Fruit fly (Drosophila melanogaster) whole organism, embryonic: ENCODE results near the gene CG34267.

ENCODE experiments used
- ATbp ChIP-seq: fragments of 200-800 bp; sonication (Bioruptor generic); optimal IDR thresholded peaks from 2 replicates; lab custom pipeline; 2017; ENCODE audit warnings: missing biosample characterization, mild to moderate bottlenecking, missing genetic modification characterization, missing genetic modification reagents
- BEAF-32 ChIP-seq: fragments of 200-800 bp; sonication (Bioruptor generic); optimal IDR thresholded peaks from 3 replicates; lab custom pipeline; 2017; ENCODE audit warnings: missing biosample characterization, missing genetic modification characterization, mild to moderate bottlenecking, moderate library complexity, missing genetic modification reagents
- CG11504 ChIP-seq: fragments of 200-800 bp; sonication (Bioruptor generic); optimal IDR thresholded peaks from 3 replicates; lab custom pipeline; 2019; ENCODE audit warnings: missing biosample characterization, mild to moderate bottlenecking, missing genetic modification characterization, moderate library complexity
- CG12155 ChIP-seq: fragments of 200-800 bp; sonication (Bioruptor generic); optimal IDR thresholded peaks from 3 replicates; lab custom pipeline; 2016; ENCODE audit warnings: missing biosample characterization, missing genetic modification characterization
- CG12744 ChIP-seq: fragments of 200-800 bp; sonication (Bioruptor generic); optimal IDR thresholded peaks from 2 replicates; lab custom pipeline; 2016; ENCODE audit warnings: missing biosample characterization, missing genetic modification characterization
- CG12769 ChIP-seq: fragments of 200-800 bp; sonication (Bioruptor generic); optimal IDR thresholded peaks from 2 replicates; lab custom pipeline; 2019; ENCODE audit warnings: missing biosample characterization, mild to moderate bottlenecking, missing genetic modification characterization, moderate library complexity
- CG13624 ChIP-seq: fragments of 200-800 bp; sonication (Bioruptor generic); optimal IDR thresholded peaks from 2 replicates; lab custom pipeline; 2016; ENCODE audit warnings: missing biosample characterization, missing genetic modification characterization
- CG13894 ChIP-seq: fragments of 200-800 bp; sonication (Bioruptor generic); optimal IDR thresholded peaks from 3 replicates; lab custom pipeline; 2018; ENCODE audit warnings: missing biosample characterization, mild to moderate bottlenecking, missing genetic modification characterization, moderate library complexity
- CG16779 ChIP-seq: fragments of 200-800 bp; sonication (Bioruptor generic); IDR thresholded peaks from 2 replicates; pipeline ENCODE4 v1.3.6; 2022; ENCODE audit warnings: missing biosample characterization, missing genetic modification characterization
- CG17328 ChIP-seq: fragments of 200-800 bp; sonication (Bioruptor generic); IDR thresholded peaks from 2 replicates; pipeline ENCODE4 v1.3.6; 2022; ENCODE audit warnings: missing biosample characterization, missing genetic modification characterization
- CG17829 ChIP-seq: fragments of 200-800 bp; optimal IDR thresholded peaks from 2 replicates; lab custom pipeline; 2019; ENCODE audit warnings: missing biosample characterization, mild to moderate bottlenecking, missing genetic modification characterization, moderate library complexity
- CG18764 ChIP-seq: fragments of 200-800 bp; sonication (Bioruptor generic); optimal IDR thresholded peaks from 3 replicates; lab custom pipeline; 2016; ENCODE audit warnings: missing biosample characterization, missing genetic modification characterization
- CG30020 ChIP-seq: fragments of 200-800 bp; optimal IDR thresholded peaks from 2 replicates; lab custom pipeline; 2019; ENCODE audit warnings: missing biosample characterization, mild to moderate bottlenecking, missing genetic modification characterization, moderate library complexity
- CG3065 ChIP-seq: fragments of 200-800 bp; sonication (Bioruptor generic); optimal IDR thresholded peaks from 2 replicates; lab custom pipeline; 2016; ENCODE audit warnings: missing biosample characterization, missing genetic modification characterization
- CG31224 ChIP-seq: fragments of 200-800 bp; sonication (Bioruptor generic); IDR thresholded peaks from 2 replicates; pipeline ENCODE4 v1.3.6; 2022; ENCODE audit warnings: missing biosample characterization, missing genetic modification characterization
- CG32772 ChIP-seq: fragments of 200-800 bp; sonication (Bioruptor generic); IDR thresholded peaks from 2 replicates; pipeline ENCODE4 v1.3.6; 2022; ENCODE audit warnings: missing biosample characterization, missing genetic modification characterization
- CG4282 ChIP-seq: fragments of 200-800 bp; sonication (Bioruptor generic); optimal IDR thresholded peaks from 2 replicates; lab custom pipeline; 2016; ENCODE audit warnings: missing biosample characterization, missing genetic modification characterization
- CG5180 ChIP-seq: fragments of 200-800 bp; sonication (Bioruptor generic); optimal IDR thresholded peaks from 3 replicates; lab custom pipeline; 2017; ENCODE audit warnings: missing biosample characterization, missing genetic modification characterization, mild to moderate bottlenecking, moderate library complexity, missing genetic modification reagents
- CG7786 ChIP-seq: fragments of 200-800 bp; sonication (Bioruptor generic); optimal IDR thresholded peaks from 2 replicates; lab custom pipeline; 2016; ENCODE audit warnings: missing biosample characterization, missing genetic modification characterization
- CG8281 ChIP-seq: fragments of 200-800 bp; sonication (Bioruptor generic); optimal IDR thresholded peaks from 2 replicates; lab custom pipeline; 2018; ENCODE audit warnings: missing biosample characterization, mild to moderate bottlenecking, missing genetic modification characterization, moderate library complexity
- CG9215 ChIP-seq: fragments of 200-800 bp; sonication (Bioruptor generic); IDR thresholded peaks from 2 replicates; pipeline ENCODE4 v1.3.6; 2022; ENCODE audit warnings: missing biosample characterization, missing genetic modification characterization
- CG9797 ChIP-seq: fragments of 200-800 bp; sonication (Bioruptor generic); optimal IDR thresholded peaks from 3 replicates; lab custom pipeline; 2018; ENCODE audit warnings: missing biosample characterization, mild to moderate bottlenecking, missing genetic modification characterization
- CG9817 ChIP-seq: fragments of 200-800 bp; sonication (Bioruptor generic); optimal IDR thresholded peaks from 2 replicates; lab custom pipeline; 2018; ENCODE audit warnings: missing biosample characterization, mild to moderate bottlenecking, missing genetic modification characterization, moderate library complexity
- Dek ChIP-seq: fragments of 200-800 bp; sonication (Bioruptor generic); optimal IDR thresholded peaks from 3 replicates; lab custom pipeline; 2019; ENCODE audit warnings: missing biosample characterization, mild to moderate bottlenecking, missing genetic modification characterization, moderate library complexity
- Dll ChIP-seq: fragments of 200-800 bp; sonication (Bioruptor generic); IDR thresholded peaks from 4 replicates; pipeline ENCODE4 v1.3.6; 2022; ENCODE audit warnings: missing biosample characterization, missing genetic modification characterization; ENCODE audit not compliant: partially characterized antibody
- Drgx ChIP-seq: fragments of 200-800 bp; sonication (Bioruptor generic); IDR thresholded peaks from 2 replicates; pipeline ENCODE4 v1.3.6; 2022; ENCODE audit warnings: missing biosample characterization, missing genetic modification characterization
- Hmr ChIP-seq: fragments of 200-800 bp; sonication (Bioruptor generic); optimal IDR thresholded peaks from 3 replicates; lab custom pipeline; 2017; ENCODE audit warnings: mild to moderate bottlenecking, missing biosample characterization, missing genetic modification reagents, missing genetic modification characterization
- MESR4 ChIP-seq: fragments of 200-800 bp; sonication (Bioruptor generic); optimal IDR thresholded peaks from 2 replicates; lab custom pipeline; 2018; ENCODE audit warnings: missing biosample characterization, mild to moderate bottlenecking, missing genetic modification characterization, moderate library complexity
- MTF-1 ChIP-seq: fragments of 200-800 bp; sonication (Bioruptor generic); optimal IDR thresholded peaks from 2 replicates; lab custom pipeline; 2018; ENCODE audit warnings: missing biosample characterization, mild to moderate bottlenecking, missing genetic modification characterization, borderline replicate concordance
- NFAT ChIP-seq: fragments of 200-800 bp; sonication (Bioruptor generic); IDR thresholded peaks from 2 replicates; pipeline ENCODE4 v1.3.6; 2022; ENCODE audit warnings: missing biosample characterization, missing genetic modification characterization
- Pdp1 ChIP-seq, 2 experiments: fragments of 200-800 bp; sonication (Bioruptor generic); optimal IDR thresholded peaks; 3 replicates each; lab custom pipeline; 2016; ENCODE audit warnings: missing biosample characterization in 2 of 2, missing genetic modification characterization in 2 of 2, mild to moderate bottlenecking in 1 of 2, moderate library complexity in 1 of 2
- Scr ChIP-seq: fragments of 200-800 bp; sonication (Bioruptor generic); IDR thresholded peaks from 2 replicates; pipeline ENCODE4 v1.3.6; 2022; ENCODE audit warnings: missing biosample characterization, missing genetic modification characterization; ENCODE audit not compliant: partially characterized antibody
- Spps ChIP-seq: fragments of 200-800 bp; sonication (Bioruptor generic); optimal IDR thresholded peaks from 2 replicates; lab custom pipeline; 2018; ENCODE audit warnings: missing biosample characterization, mild to moderate bottlenecking, missing genetic modification characterization
- Sry-δ ChIP-seq: fragments of 200-800 bp; sonication (Bioruptor generic); optimal IDR thresholded peaks from 2 replicates; lab custom pipeline; 2016; ENCODE audit warnings: missing biosample characterization, missing genetic modification characterization
- Stat92E ChIP-seq, 3 experiments: fragments of >200 bp in 2 of 3; fragments of 200-800 bp in 1 of 3; sonication (Bioruptor generic) in 1 of 3; optimal IDR thresholded peaks; 2 replicates each; lab custom pipeline; 2017 to 2019; ENCODE audit warnings: missing biosample characterization in 3 of 3, missing genetic modification characterization in 3 of 3, mild to moderate bottlenecking in 1 of 3, moderate library complexity in 1 of 3
- abd-A ChIP-seq: fragments of 200-800 bp; sonication (Bioruptor generic); optimal IDR thresholded peaks from 3 replicates; lab custom pipeline; 2019; ENCODE audit warnings: missing biosample characterization, mild to moderate bottlenecking, missing genetic modification characterization, moderate library complexity
- dati ChIP-seq: fragments of 200-800 bp; sonication (Bioruptor generic); IDR thresholded peaks from 2 replicates; pipeline ENCODE4 v1.3.6; 2022; ENCODE audit warnings: missing biosample characterization, missing genetic modification characterization
- ken ChIP-seq: fragments of 200-800 bp; sonication (Bioruptor generic); IDR thresholded peaks from 3 replicates; pipeline ENCODE4 v1.3.6; 2022; ENCODE audit warnings: missing biosample characterization, missing genetic modification characterization
- lmd ChIP-seq: fragments of 200-800 bp; sonication (Bioruptor generic); IDR thresholded peaks from 2 replicates; pipeline ENCODE4 v1.3.6; 2022; ENCODE audit warnings: missing biosample characterization, missing genetic modification characterization
- mirr ChIP-seq: fragments of 200-800 bp; sonication (Bioruptor generic); optimal IDR thresholded peaks from 3 replicates; lab custom pipeline; 2018; ENCODE audit warnings: missing biosample characterization, mild to moderate bottlenecking, missing genetic modification characterization
- oc ChIP-seq: fragments of 200-800 bp; sonication (Bioruptor generic); optimal IDR thresholded peaks from 2 replicates; lab custom pipeline; 2018; ENCODE audit warnings: missing biosample characterization, mild to moderate bottlenecking, missing genetic modification characterization, moderate library complexity
- peb ChIP-seq: fragments of 200-800 bp; sonication (Bioruptor generic); IDR thresholded peaks from 2 replicates; pipeline ENCODE4 v1.3.6; 2022; ENCODE audit warnings: missing biosample characterization, missing genetic modification characterization
- salm ChIP-seq: fragments of 200-800 bp; sonication (Bioruptor generic); optimal IDR thresholded peaks from 2 replicates; lab custom pipeline; 2018; ENCODE audit warnings: missing biosample characterization, mild to moderate bottlenecking, missing genetic modification characterization
- schlank ChIP-seq: fragments of 200-800 bp; sonication (Bioruptor generic); optimal IDR thresholded peaks from 2 replicates; lab custom pipeline; 2018; ENCODE audit warnings: missing biosample characterization, mild to moderate bottlenecking, missing genetic modification characterization
- sd ChIP-seq: fragments of 200-800 bp; sonication (Bioruptor generic); optimal IDR thresholded peaks from 3 replicates; lab custom pipeline; 2018; ENCODE audit warnings: missing biosample characterization, mild to moderate bottlenecking, missing genetic modification characterization, moderate library complexity
- sima ChIP-seq: fragments of 200-800 bp; sonication (Bioruptor generic); optimal IDR thresholded peaks from 2 replicates; lab custom pipeline; 2016; ENCODE audit warnings: missing biosample characterization, missing genetic modification characterization
- so ChIP-seq: fragments of 200-800 bp; sonication (Bioruptor generic); IDR thresholded peaks from 3 replicates; pipeline ENCODE4 v1.3.6; 2022; ENCODE audit warnings: missing biosample characterization, missing genetic modification characterization
- unpg ChIP-seq: fragments of 200-800 bp; sonication (Bioruptor generic); optimal IDR thresholded peaks from 3 replicates; lab custom pipeline; 2018; ENCODE audit warnings: missing biosample characterization, mild to moderate bottlenecking, missing genetic modification characterization, moderate library complexity
- zfh1 ChIP-seq: fragments of 200-800 bp; sonication (Bioruptor generic); IDR thresholded peaks from 3 replicates; pipeline ENCODE4 v1.3.6; 2022; ENCODE audit warnings: missing biosample characterization, missing genetic modification characterization
- zfh2 ChIP-seq: fragments of 200-800 bp; sonication (Bioruptor generic); optimal IDR thresholded peaks from 2 replicates; lab custom pipeline; 2016; ENCODE audit warnings: missing biosample characterization, missing genetic modification characterization

Gene CG34267

dm6 chr3L:510823-511227, 10.6 kb upstream of the CG34267 start (continued):
- TF ChIP-seq lmd (GFP tag; lab: Robert Waterston, UW), result no peak
- TF ChIP-seq CG13624 (GFP tag; lab: Kevin White, UChicago), result no peak
- TF ChIP-seq CG32772 (GFP tag; lab: Robert Waterston, UW), result no peak
- 0 out of 2 replicates have a peak, but pooled peaks have one; percentile 6 for TF ChIP-seq CG16779 (GFP tag; lab: Robert Waterston, UW)
- no peak for TF ChIP-seq peb (GFP tag; lab: Robert Waterston, UW)
- TF ChIP-seq schlank, result no peak
- no peak for TF ChIP-seq Stat92E (GFP tag; optimal IDR thresholded peaks at IDR 0.05; lab: Kevin White, UChicago)
- TF ChIP-seq CG11504 (tag; lab: Kevin White, UChicago), result no peak
- TF ChIP-seq so, result 0 out of 3 replicates have a peak, but pooled peaks have one; percentile 34
- TF ChIP-seq ATbp (GFP tag; lab: Kevin White, UChicago), result peak; percentile 2
- no peak for TF ChIP-seq sima (GFP tag; lab: Kevin White, UChicago)
- no peak for TF ChIP-seq CG3065 (GFP tag; lab: Kevin White, UChicago)
- no peak for TF ChIP-seq CG12155 (GFP tag; lab: Kevin White, UChicago)
- no peak for TF ChIP-seq unpg (GFP tag; lab: Kevin White, UChicago)
- TF ChIP-seq ken (GFP tag; lab: Robert Waterston, UW), result no peak
- no peak for TF ChIP-seq Spps (tag; lab: Kevin White, UChicago)
- no peak for TF ChIP-seq MESR4 (GFP tag; lab: Kevin White, UChicago)
- no peak for TF ChIP-seq CG17829 (tag; lab: Kevin White, UChicago)
- TF ChIP-seq CG30020, result no peak
- TF ChIP-seq Drgx, result no peak
- no peak for TF ChIP-seq CG31224
- no peak for TF ChIP-seq Dek (tag; lab: Kevin White, UChicago)
- no peak for TF ChIP-seq CG12744 (GFP tag; lab: Kevin White, UChicago)
- no peak for TF ChIP-seq CG18764
- no peak for TF ChIP-seq CG4282
- TF ChIP-seq CG12769, result peak; percentile 82
- no peak for TF ChIP-seq NFAT (GFP tag; lab: Robert Waterston, UW)
- TF ChIP-seq MTF-1, result no peak
- TF ChIP-seq Hmr (GFP tag; lab: Kevin White, UChicago), result peak; percentile 10
- TF ChIP-seq CG5180, result no peak
- no peak for TF ChIP-seq BEAF-32
- TF ChIP-seq Sry-δ (GFP tag; lab: Kevin White, UChicago), result no peak
- TF ChIP-seq mirr (GFP tag; lab: Kevin White, UChicago), result no peak
- TF ChIP-seq CG9215, result no peak
- TF ChIP-seq dati (GFP tag; lab: Robert Waterston, UW), result no peak
- peak; percentile 52 for TF ChIP-seq abd-A
- TF ChIP-seq zfh2 (GFP tag; lab: Kevin White, UChicago), result no peak
- 0 out of 2 replicates have a peak, but pooled peaks have one; percentile 23 for TF ChIP-seq CG17328 (GFP tag; lab: Robert Waterston, UW)
- no peak for TF ChIP-seq CG7786
- no peak for TF ChIP-seq Dll (GFP tag; lab: Robert Waterston, UW)
- TF ChIP-seq CG8281, result no peak
- peak; percentile 85 for TF ChIP-seq sd (tag; lab: Kevin White, UChicago)
- TF ChIP-seq Pdp1 (GFP tag; optimal IDR thresholded peaks at IDR 0.05; lab: Kevin White, UChicago), result peak in 1 of 2 experiments; percentile 88
- no peak for TF ChIP-seq salm
- TF ChIP-seq oc (tag; lab: Kevin White, UChicago), result peak; percentile 24
- peak; percentile 5 for TF ChIP-seq CG9817
- no peak for TF ChIP-seq Scr (GFP tag; lab: Robert Waterston, UW)
- peak; percentile 100 for TF ChIP-seq CG13894 (tag; lab: Kevin White, UChicago)
- TF ChIP-seq CG9797 (GFP tag; lab: Kevin White, UChicago), result no peak
- no peak for TF ChIP-seq zfh1 (GFP tag; lab: Robert Waterston, UW)
